Worm (Caenorhabditis elegans): ENCODE results near the gene Y26G10.1.

Gene Y26G10.1

ce11 chrV:17659228-17659627 lies 36.5 kb downstream of the Y26G10.1 start, which contains the start of gene fbxa-108:
Gene fbxa-108 (minus strand): TSS chrV:17659385.
- no peak for TF ChIP-seq unc-62 (GFP tag; optimal IDR thresholded peaks at IDR 0.05)

- no peak for TF ChIP-seq unc-62 (GFP tag; optimal IDR thresholded peaks at IDR 0.05)
Observed at ce11 chrV:17658824-17659223, 36.9 kb downstream of the Y26G10.1 start.

- TF ChIP-seq unc-62 (GFP tag; optimal IDR thresholded peaks at IDR 0.05) = no peak
Observed at ce11 chrV:17655205-17655604, 40.5 kb downstream of the Y26G10.1 start.

- TF ChIP-seq unc-62 (GFP tag; optimal IDR thresholded peaks at IDR 0.05) = no peak
Observed at ce11 chrV:17650427-17650826, 45.3 kb downstream of the Y26G10.1 start, which contains the start of gene fbxa-192. Gene fbxa-192 (minus strand): TSS chrV:17650527.

All from whole organism, dauer.